Worm (Caenorhabditis elegans) whole organism, L4 larva: Measurements from ENCODE around the gene srz-14.

ENCODE experiments used
- R02D3.7 ChIP-seq: fragments of 150-350 bp; sonication (generic microtip); optimal IDR thresholded peaks from 3 replicates; lab custom pipeline; 2014; ENCODE audit warnings: missing biosample characterization, missing genetic modification characterization
- ceh-82 ChIP-seq: sonication (generic microtip); optimal IDR thresholded peaks from 2 replicates; lab custom pipeline; 2017; ENCODE audit warnings: missing biosample characterization, missing genetic modification characterization
- dmd-6 ChIP-seq: fragments of 200-800 bp; sonication (Bioruptor generic); IDR thresholded peaks from 2 replicates; pipeline ENCODE4 v1.3.6; 2022; ENCODE audit warnings: missing genetic modification reagents, missing genetic modification characterization, missing compliant biosample characterization
- egl-27 ChIP-seq: sonication (generic microtip); optimal IDR thresholded peaks from 3 replicates; lab custom pipeline; 2017; ENCODE audit warnings: missing biosample characterization, missing genetic modification reagents, missing genetic modification characterization
- lin-13 ChIP-seq: fragments of 150-350 bp; optimal IDR thresholded peaks from 2 replicates; lab custom pipeline; 2014; ENCODE audit warnings: missing biosample characterization, missing genetic modification reagents, missing genetic modification characterization
- lin-38 ChIP-seq: fragments of 200-800 bp; sonication (Bioruptor generic); IDR thresholded peaks from 2 replicates; pipeline ENCODE4 v1.3.6; 2022; ENCODE audit warnings: missing genetic modification reagents, missing genetic modification characterization, missing compliant biosample characterization
- lin-39 ChIP-seq: fragments of 150-350 bp; optimal IDR thresholded peaks from 2 replicates; lab custom pipeline; 2014; ENCODE audit warnings: missing biosample characterization, missing genetic modification reagents, missing genetic modification characterization
- mdl-1 ChIP-seq, 2 experiments: fragments of 150-350 bp in 1 of 2; sonication (generic microtip) in 1 of 2; optimal IDR thresholded peaks; 2 replicates each; lab custom pipeline; 2014 to 2017; ENCODE audit warnings: missing biosample characterization in 2 of 2, missing genetic modification characterization in 2 of 2
- nhr-111 ChIP-seq: fragments of 200-800 bp; sonication (Bioruptor generic); optimal IDR thresholded peaks from 2 replicates; lab custom pipeline; 2018; ENCODE audit warnings: mild to moderate bottlenecking, missing genetic modification characterization, missing compliant biosample characterization
- nhr-77 ChIP-seq: fragments of 150-350 bp; optimal IDR thresholded peaks from 2 replicates; lab custom pipeline; 2014; ENCODE audit warnings: missing biosample characterization, missing genetic modification characterization
- unc-39 ChIP-seq: sonication (generic microtip); optimal IDR thresholded peaks from 2 replicates; lab custom pipeline; 2017; ENCODE audit warnings: missing biosample characterization, missing genetic modification characterization
- unc-62 ChIP-seq, 3 experiments: fragments of 150-350 bp in 1 of 3; sonication (generic microtip); optimal IDR thresholded peaks in 2 of 3; peaks in 1 of 3; 1 replicate in 1 of 3; 2 replicates in 2 of 3; lab custom pipeline; 2014 to 2017; ENCODE audit warnings: missing biosample characterization in 3 of 3, missing genetic modification characterization in 3 of 3, missing genetic modification reagents in 3 of 3, missing genotype in 1 of 3

ce11 chrV:16139529-16139928, 43.9 kb upstream of the srz-14 start, which contains the start of gene clc-11:
- TF ChIP-seq R02D3.7 (tag; lab: Kevin White, UChicago) = no peak
- TF ChIP-seq unc-39 = no peak
- no peak for TF ChIP-seq mdl-1 (tag; optimal IDR thresholded peaks at IDR 0.05; lab: Kevin White, UChicago)
- TF ChIP-seq lin-13 (GFP tag; lab: Kevin White, UChicago) = no peak
- no peak for TF ChIP-seq dmd-6 (GFP tag; lab: Robert Waterston, UW)
- TF ChIP-seq egl-27 (tag; lab: Kevin White, UChicago) = no peak
- TF ChIP-seq unc-62 (GFP tag; optimal IDR thresholded peaks at IDR 0.05 in 1 of 2; lab: Kevin White, UChicago) = no peak
- TF ChIP-seq unc-62 (tag; optimal IDR thresholded peaks at IDR 0.05; lab: Kevin White, UChicago) = no peak
- TF ChIP-seq nhr-77 (tag; lab: Kevin White, UChicago) = no peak
- no peak for TF ChIP-seq nhr-111 (GFP tag; lab: Kevin White, UChicago)
- TF ChIP-seq ceh-82 (tag; lab: Kevin White, UChicago) = no peak
- no peak for TF ChIP-seq lin-39 (tag; lab: Kevin White, UChicago)
- no peak for TF ChIP-seq lin-38 (GFP tag; lab: Robert Waterston, UW)
